Worm (Caenorhabditis elegans): Measurements from ENCODE around the gene cutl-11.

cutl-11 gene

DNA sequence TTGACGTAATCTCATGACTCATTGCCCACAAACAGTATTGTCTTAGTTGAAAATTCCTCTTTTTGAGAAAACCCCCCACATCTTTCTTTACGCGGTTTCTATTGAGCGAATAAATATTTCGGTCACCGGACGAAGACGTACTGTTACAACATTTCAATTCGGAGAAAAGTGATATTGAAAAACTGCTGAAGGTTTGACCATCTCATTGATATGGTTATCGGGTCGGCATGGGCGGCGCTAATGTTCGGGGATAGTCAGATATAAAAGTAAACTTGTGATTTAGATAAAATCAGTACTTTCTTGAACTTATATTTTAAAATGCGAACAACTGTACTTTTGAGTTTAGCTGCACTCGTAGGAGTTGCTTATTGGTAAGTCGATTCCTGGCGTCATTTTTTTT, 3.5 kb downstream of the cutl-11 start, which contains the start of gene T04F8.8:
TSS of gene T04F8.8 (plus strand) at position 301 of the 400 bp plus-strand sequence.
- TF ChIP-seq drap-1 (GFP tag; optimal IDR thresholded peaks at IDR 0.05) (no peak), lin-32 (GFP tag; optimal IDR thresholded peaks at IDR 0.05) (no peak), elt-1 (tag; optimal IDR thresholded peaks at IDR 0.05; ENCODE audit: borderline replicate concordance, insufficient read depth) (no peak), pha-4 (tag; optimal IDR thresholded peaks at IDR 0.05) (no peak), zip-8 (tag; optimal IDR thresholded peaks at IDR 0.05) (no peak), unc-62 (GFP tag; optimal IDR thresholded peaks at IDR 0.05) (no peak), tbx-8 (GFP tag; optimal IDR thresholded peaks at IDR 0.05) (no peak), nhr-237 (tag; optimal IDR thresholded peaks at IDR 0.05) (no peak), elt-3 (tag; optimal IDR thresholded peaks at IDR 0.05) (no peak), ceh-43 (GFP tag; optimal IDR thresholded peaks at IDR 0.05) (no peak), sem-2 (GFP tag; optimal IDR thresholded peaks at IDR 0.05) (no peak)

DNA sequence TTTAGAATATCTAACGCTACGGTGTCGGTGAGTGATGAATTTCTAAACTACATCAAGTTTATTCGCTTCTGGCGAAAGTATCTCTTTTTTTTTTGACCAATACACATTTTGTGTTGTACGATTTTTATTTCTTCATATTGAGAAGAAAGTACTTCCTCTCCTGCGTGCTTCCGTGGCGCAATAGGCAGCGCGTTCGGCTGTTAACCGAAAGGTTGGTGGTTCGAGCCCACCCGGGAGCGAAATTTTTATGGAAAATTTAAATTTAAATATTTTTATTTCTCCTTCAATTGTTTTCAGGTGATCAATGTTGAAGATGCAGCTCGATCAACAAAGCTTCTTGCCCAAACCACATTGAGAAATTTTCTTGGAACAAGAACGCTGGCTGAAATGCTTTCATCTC, 5.1 kb downstream of the cutl-11 start:
- TF ChIP-seq sptf-1 (tag; optimal IDR thresholded peaks at IDR 0.05): peak; percentile 27
- no peak for TF ChIP-seq M03D4.4 (tag; optimal IDR thresholded peaks at IDR 0.05)

DNA sequence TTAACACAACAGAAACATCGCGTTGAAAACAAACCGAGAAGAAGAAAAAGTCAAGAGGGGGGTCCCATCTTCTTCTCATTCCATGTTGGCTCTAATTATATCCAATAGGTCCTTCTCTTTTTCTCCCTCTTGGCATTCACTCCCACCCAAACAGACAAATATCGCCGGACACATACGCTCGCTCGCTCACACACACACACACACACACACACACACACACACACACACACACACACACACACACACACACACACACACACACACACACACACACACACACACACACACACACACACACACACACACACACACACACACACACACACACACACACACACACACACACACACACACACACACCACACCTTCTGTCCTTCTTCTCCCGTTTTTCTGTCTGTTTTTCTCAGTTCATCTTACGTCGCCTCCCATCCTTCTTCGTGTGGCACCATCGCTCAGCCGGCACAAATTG, 6.8 kb downstream of the cutl-11 start, which contains the start of gene sto-4:
TSS of gene sto-4 (plus strand) at position 360 of the 469 bp plus-strand sequence.
- TF ChIP-seq bed-3 (GFP tag; optimal IDR thresholded peaks at IDR 0.05) (peak; percentile 31), ham-2 (GFP tag; optimal IDR thresholded peaks at IDR 0.05) (peak; percentile 76), flh-1 (GFP tag; optimal IDR thresholded peaks at IDR 0.05) (peak; percentile 74), sptf-1 (tag; optimal IDR thresholded peaks at IDR 0.05) (peak; percentile 96), tbx-8 (GFP tag; optimal IDR thresholded peaks at IDR 0.05) (peak; percentile 82), drap-1 (GFP tag; optimal IDR thresholded peaks at IDR 0.05) (peak; percentile 89), lin-32 (GFP tag; optimal IDR thresholded peaks at IDR 0.05) (peak; percentile 74), M03D4.4 (tag; optimal IDR thresholded peaks at IDR 0.05) (peak; percentile 91), sem-2 (GFP tag; optimal IDR thresholded peaks at IDR 0.05) (peak; percentile 70), nhr-12 (tag; optimal IDR thresholded peaks at IDR 0.05) (peak; percentile 6), ceh-83 (GFP tag; optimal IDR thresholded peaks at IDR 0.05) (peak; percentile 84), ceh-43 (GFP tag; optimal IDR thresholded peaks at IDR 0.05) (peak; percentile 82), lsy-2 (tag; optimal IDR thresholded peaks at IDR 0.05) (peak; percentile 19), ztf-11 (tag; optimal IDR thresholded peaks at IDR 0.05) (peak; percentile 40), unc-120 (tag; optimal IDR thresholded peaks at IDR 0.05; ENCODE audit: poor library complexity, severe bottlenecking) (peak; percentile 31), cnd-1 (tag; optimal IDR thresholded peaks at IDR 0.05) (peak; percentile 95), mls-2 (tag; optimal IDR thresholded peaks at IDR 0.05) (peak; percentile 94)

- TF ChIP-seq blmp-1 (tag; optimal IDR thresholded peaks at IDR 0.05) (no peak), ces-1 (GFP tag; optimal IDR thresholded peaks at IDR 0.05) (peak; percentile 47)
Measured at ce11 chrX:11641562-11641961, 9.1 kb downstream of the cutl-11 start.

ce11 chrX:11640463-11640995, 10.1 kb downstream of the cutl-11 start:
- TF ChIP-seq sptf-1 (tag; optimal IDR thresholded peaks at IDR 0.05): no peak
- TF ChIP-seq ham-2 (GFP tag; optimal IDR thresholded peaks at IDR 0.05): no peak
- no peak for TF ChIP-seq lsy-2 (tag; optimal IDR thresholded peaks at IDR 0.05)
- no peak for TF ChIP-seq ceh-43 (GFP tag; optimal IDR thresholded peaks at IDR 0.05)
- TF ChIP-seq unc-62 (GFP tag; optimal IDR thresholded peaks at IDR 0.05): peak; percentile 62
- TF ChIP-seq unc-39 (tag; optimal IDR thresholded peaks at IDR 0.05): no peak
- TF ChIP-seq bed-3 (GFP tag; optimal IDR thresholded peaks at IDR 0.05): no peak
- peak; percentile 17 for TF ChIP-seq unc-120 (tag; optimal IDR thresholded peaks at IDR 0.05; ENCODE audit: poor library complexity, severe bottlenecking)
- TF ChIP-seq ces-1 (GFP tag; optimal IDR thresholded peaks at IDR 0.05): peak; percentile 82
- TF ChIP-seq pha-4 (tag; optimal IDR thresholded peaks at IDR 0.05): no peak
- no peak for TF ChIP-seq M03D4.4 (tag; optimal IDR thresholded peaks at IDR 0.05)

DNA sequence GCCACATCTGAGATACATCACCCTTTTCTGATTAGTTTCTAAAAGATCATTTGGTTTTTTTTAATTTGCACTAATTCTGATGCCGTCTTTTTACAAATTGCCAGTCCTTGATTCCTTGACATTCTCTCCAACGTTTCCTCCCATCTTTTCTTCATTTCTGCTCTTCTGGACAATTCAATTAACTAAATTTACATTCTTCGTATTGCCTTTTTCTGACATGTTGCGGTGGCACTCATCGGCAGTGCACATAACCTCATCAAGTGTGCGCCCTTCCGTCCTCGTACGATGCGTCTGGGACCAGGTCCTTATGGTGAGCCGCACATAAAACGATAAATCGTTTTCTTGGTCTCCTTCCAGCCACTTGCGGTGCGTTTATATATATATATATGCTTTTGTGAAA, 11.7 kb downstream of the cutl-11 start:
- TF ChIP-seq elt-1 (tag; optimal IDR thresholded peaks at IDR 0.05; ENCODE audit: borderline replicate concordance, insufficient read depth) (no peak), mab-5 (tag; optimal IDR thresholded peaks at IDR 0.05) (no peak), bed-3 (GFP tag; optimal IDR thresholded peaks at IDR 0.05) (no peak), cnd-1 (tag; optimal IDR thresholded peaks at IDR 0.05) (no peak), ces-1 (GFP tag; optimal IDR thresholded peaks at IDR 0.05) (peak; percentile 98)

Measured in whole organism, mixed stage, embryonic.